Fruit fly (Drosophila melanogaster) Kc167 (cell line): Measurements from ENCODE around the gene Mabi.

ENCODE experiments used
- Myc ChIP-seq: fragments of >200 bp; optimal IDR thresholded peaks from 2 replicates; lab custom pipeline; 2017; ENCODE audit warnings: missing external identifiers
- Sin3A ChIP-seq: fragments of >200 bp; optimal IDR thresholded peaks from 2 replicates; lab custom pipeline; 2018; ENCODE audit warnings: missing external identifiers
- psq ChIP-seq: fragments of >200 bp; optimal IDR thresholded peaks from 2 replicates; lab custom pipeline; 2017; ENCODE audit warnings: missing external identifiers
- ttk ChIP-seq: sonication (Bioruptor generic); optimal IDR thresholded peaks from 2 replicates; lab custom pipeline; 2017; ENCODE audit warnings: missing external identifiers

dm6 chr2L:13234610-13235489 lies at the start of gene Mabi:
- TF ChIP-seq ttk (lab: Kevin White, UChicago) (no peak), Sin3A (lab: Kevin White, UChicago) (no peak), psq (lab: Kevin White, UChicago) (no peak), Myc (lab: Kevin White, UChicago) (no peak)
